Worm (Caenorhabditis elegans): ENCODE measurements around the gene ZC21.8.

DNA sequence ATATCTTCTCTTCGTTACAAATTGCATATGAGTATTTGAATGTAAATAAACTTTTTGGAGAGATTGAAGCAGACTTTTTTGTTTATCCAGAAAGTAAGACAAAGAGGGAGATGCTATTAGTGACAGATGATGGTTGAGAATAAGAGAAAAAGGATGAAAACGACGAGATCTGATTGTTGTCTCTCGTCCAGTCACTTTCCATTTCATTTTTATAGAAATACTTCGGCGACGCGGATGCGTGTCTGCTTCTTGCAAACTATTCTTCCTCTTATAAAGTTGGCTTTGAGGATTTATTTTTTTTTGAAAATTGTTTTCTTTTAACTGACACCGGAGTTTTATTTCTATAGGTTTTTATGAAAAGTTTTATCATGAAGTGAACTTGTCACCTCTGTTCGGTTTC is 35.9 kb upstream of the ZC21.8 start:
- TF ChIP-seq fos-1 (tag; optimal IDR thresholded peaks at IDR 0.05) (no peak), elt-3 (tag; optimal IDR thresholded peaks at IDR 0.05) (no peak), nhr-21 (tag; optimal IDR thresholded peaks at IDR 0.05) (no peak), ama-1 (optimal IDR thresholded peaks at IDR 0.05) (no peak)

All from whole organism, L2 larva.